Worm (Caenorhabditis elegans) whole organism, young adult: ENCODE data around the gene gcy-12.
A peak's percentile ranks its signal among the peaks of the same experiment; 100 is the strongest.

Experiments used
- B0019.2 ChIP-seq: fragments of 200-800 bp; sonication (Bioruptor generic); conservative IDR thresholded peaks from 2 replicates; pipeline ENCODE4 v1.3.6; 2022; ENCODE audit warnings: missing genetic modification reagents, missing genetic modification characterization, missing compliant biosample characterization
- B0035.1 ChIP-seq: sonication (generic microtip); optimal IDR thresholded peaks from 2 replicates; lab custom pipeline; 2016; ENCODE audit warnings: missing genetic modification characterization, mild to moderate bottlenecking, missing compliant biosample characterization, missing genotype, missing genetic modification reagents
- B0336.3 ChIP-seq: fragments of 200-800 bp; sonication (Bioruptor generic); IDR thresholded peaks from 2 replicates; pipeline ENCODE4 v1.3.6; 2022; ENCODE audit warnings: missing genetic modification characterization, missing compliant biosample characterization
- C17E4.6 ChIP-seq: fragments of 200-800 bp; sonication (Bioruptor generic); IDR thresholded peaks from 2 replicates; pipeline ENCODE4 v1.3.6; 2022; ENCODE audit warnings: missing genetic modification reagents, missing genetic modification characterization, missing compliant biosample characterization
- F22D6.2 ChIP-seq: sonication (generic microtip); optimal IDR thresholded peaks from 2 replicates; lab custom pipeline; 2016; ENCODE audit warnings: mild to moderate bottlenecking, missing genetic modification characterization, missing compliant biosample characterization
- F37B4.10 ChIP-seq: fragments of 200-800 bp; sonication (Bioruptor generic); IDR thresholded peaks from 2 replicates; pipeline ENCODE4 v1.3.6; 2022; ENCODE audit warnings: missing genetic modification characterization, missing compliant biosample characterization
- F39B2.1 ChIP-seq: fragments of 200-800 bp; sonication (Bioruptor generic); IDR thresholded peaks from 2 replicates; pipeline ENCODE4 v1.3.6; 2022; ENCODE audit warnings: missing genetic modification reagents, missing genetic modification characterization, missing compliant biosample characterization
- F55B11.4 ChIP-seq: sonication (generic microtip); optimal IDR thresholded peaks from 2 replicates; lab custom pipeline; 2016; ENCODE audit warnings: missing compliant biosample characterization, missing genetic modification characterization, borderline replicate concordance; ENCODE audit not compliant: insufficient read depth
- Y53G8AR.9 ChIP-seq: fragments of 200-800 bp; sonication (Bioruptor generic); conservative IDR thresholded peaks from 2 replicates; pipeline ENCODE4 v1.3.6; 2022; ENCODE audit warnings: missing genetic modification reagents, missing genetic modification characterization, missing compliant biosample characterization
- Y67H2A.10 ChIP-seq: fragments of 200-800 bp; sonication (Bioruptor generic); conservative IDR thresholded peaks from 2 replicates; pipeline ENCODE4 v1.3.6; 2022; ENCODE audit warnings: missing genetic modification reagents, missing genetic modification characterization, missing compliant biosample characterization
- Y79H2A.3 ChIP-seq: fragments of 200-800 bp; sonication (Bioruptor generic); conservative IDR thresholded peaks from 2 replicates; pipeline ENCODE4 v1.3.6; 2022; ENCODE audit warnings: missing genetic modification reagents, missing genetic modification characterization, missing compliant biosample characterization
- Y95B8A.8 ChIP-seq: fragments of 200-800 bp; sonication (Bioruptor generic); IDR thresholded peaks from 2 replicates; pipeline ENCODE4 v1.3.6; 2022; ENCODE audit warnings: missing genetic modification reagents, missing genetic modification characterization, missing compliant biosample characterization
- akir-1 ChIP-seq: fragments of 200-800 bp; sonication (Bioruptor generic); optimal IDR thresholded peaks from 2 replicates; lab custom pipeline; 2018; ENCODE audit warnings: mild to moderate bottlenecking, missing genetic modification characterization, moderate library complexity, missing compliant biosample characterization
- aptf-2 ChIP-seq: fragments of 200-800 bp; sonication (Bioruptor generic); conservative IDR thresholded peaks from 2 replicates; pipeline ENCODE4 v1.3.6; 2022; ENCODE audit warnings: missing genetic modification reagents, missing genetic modification characterization, missing compliant biosample characterization
- atf-7 ChIP-seq: sonication (generic microtip); optimal IDR thresholded peaks from 2 replicates; lab custom pipeline; 2017; ENCODE audit warnings: mild to moderate bottlenecking, missing genetic modification characterization, missing compliant biosample characterization
- bed-2 ChIP-seq: fragments of 200-800 bp; sonication (Bioruptor generic); IDR thresholded peaks from 2 replicates; pipeline ENCODE4 v1.3.6; 2022; ENCODE audit warnings: missing genetic modification reagents, missing genetic modification characterization, missing compliant biosample characterization
- ceh-27 ChIP-seq: fragments of 200-800 bp; sonication (Bioruptor generic); optimal IDR thresholded peaks from 2 replicates; lab custom pipeline; 2018; ENCODE audit warnings: mild to moderate bottlenecking, missing genetic modification characterization, moderate library complexity, missing compliant biosample characterization
- ceh-40 ChIP-seq: fragments of 200-800 bp; sonication (Bioruptor generic); IDR thresholded peaks from 2 replicates; pipeline ENCODE4 v1.3.6; 2022; ENCODE audit warnings: missing genetic modification characterization, missing compliant biosample characterization
- chd-7 ChIP-seq: sonication (generic microtip); optimal IDR thresholded peaks from 2 replicates; lab custom pipeline; 2016; ENCODE audit warnings: mild to moderate bottlenecking, missing genetic modification characterization, moderate library complexity, missing compliant biosample characterization
- dpff-1 ChIP-seq: sonication (generic microtip); optimal IDR thresholded peaks from 2 replicates; lab custom pipeline; 2017; ENCODE audit warnings: mild to moderate bottlenecking, missing genetic modification characterization, missing compliant biosample characterization
- dpl-1 ChIP-seq: fragments of 150-350 bp; optimal IDR thresholded peaks from 2 replicates; lab custom pipeline; 2014; ENCODE audit warnings: missing biosample characterization, missing genetic modification reagents, missing genetic modification characterization
- egl-18 ChIP-seq: fragments of 200-800 bp; sonication (Bioruptor generic); IDR thresholded peaks from 2 replicates; pipeline ENCODE4 v1.3.6; 2022; ENCODE audit warnings: missing genetic modification reagents, missing genetic modification characterization, missing compliant biosample characterization
- egl-44 ChIP-seq: fragments of 200-800 bp; sonication (Bioruptor generic); IDR thresholded peaks from 2 replicates; pipeline ENCODE4 v1.3.6; 2022; ENCODE audit warnings: missing genetic modification reagents, missing genetic modification characterization, missing compliant biosample characterization
- hlh-26 ChIP-seq: fragments of 200-800 bp; sonication (Bioruptor generic); conservative IDR thresholded peaks from 2 replicates; pipeline ENCODE4 v1.3.6; 2022; ENCODE audit warnings: missing genetic modification reagents, missing genetic modification characterization, missing compliant biosample characterization
- hmg-1.2 ChIP-seq: fragments of 200-800 bp; sonication (Bioruptor generic); IDR thresholded peaks from 2 replicates; pipeline ENCODE4 v1.3.6; 2022; ENCODE audit warnings: missing genetic modification reagents, missing genetic modification characterization, missing compliant biosample characterization
- lin-40 ChIP-seq: sonication (generic microtip); optimal IDR thresholded peaks from 2 replicates; lab custom pipeline; 2016; ENCODE audit warnings: missing genetic modification characterization, mild to moderate bottlenecking, missing compliant biosample characterization, missing genotype, missing genetic modification reagents
- lir-1 ChIP-seq: fragments of 200-800 bp; sonication (Bioruptor generic); conservative IDR thresholded peaks from 2 replicates; pipeline ENCODE4 v1.3.6; 2022; ENCODE audit warnings: missing genetic modification reagents, missing genetic modification characterization, missing compliant biosample characterization
- lsl-1 ChIP-seq: fragments of 200-800 bp; sonication (Bioruptor generic); optimal IDR thresholded peaks from 2 replicates; lab custom pipeline; 2018; ENCODE audit warnings: mild to moderate bottlenecking, missing genetic modification characterization, moderate library complexity, missing compliant biosample characterization
- madf-3 ChIP-seq: fragments of 200-800 bp; sonication (Bioruptor generic); IDR thresholded peaks from 2 replicates; pipeline ENCODE4 v1.3.6; 2022; ENCODE audit warnings: missing genetic modification reagents, missing genetic modification characterization, missing compliant biosample characterization
- mcd-1 ChIP-seq: fragments of 200-800 bp; sonication (Bioruptor generic); IDR thresholded peaks from 2 replicates; pipeline ENCODE4 v1.3.6; 2022; ENCODE audit warnings: missing genetic modification reagents, missing genetic modification characterization, missing compliant biosample characterization
- mxl-1 ChIP-seq: sonication (generic microtip); optimal IDR thresholded peaks from 2 replicates; lab custom pipeline; 2016; ENCODE audit warnings: missing genetic modification characterization, missing compliant biosample characterization
- nfya-2 ChIP-seq: fragments of 200-800 bp; sonication (Bioruptor generic); IDR thresholded peaks from 2 replicates; pipeline ENCODE4 v1.3.6; 2022; ENCODE audit warnings: missing genetic modification reagents, missing genetic modification characterization, missing compliant biosample characterization
- nhr-120 ChIP-seq: fragments of 200-800 bp; sonication (Bioruptor generic); IDR thresholded peaks from 2 replicates; pipeline ENCODE4 v1.3.6; 2022; ENCODE audit warnings: missing genetic modification characterization, missing compliant biosample characterization
- nhr-179 ChIP-seq: sonication (generic microtip); optimal IDR thresholded peaks from 2 replicates; lab custom pipeline; 2016; ENCODE audit warnings: mild to moderate bottlenecking, missing genetic modification characterization, missing compliant biosample characterization
- nhr-80 ChIP-seq: sonication (generic microtip); optimal IDR thresholded peaks from 2 replicates; lab custom pipeline; 2016; ENCODE audit warnings: missing genetic modification characterization, missing compliant biosample characterization
- pha-4 ChIP-seq: fragments of 150-350 bp; sonication (generic microtip); optimal IDR thresholded peaks from 2 replicates; lab custom pipeline; 2014; ENCODE audit warnings: missing biosample characterization, missing genetic modification reagents, missing genetic modification characterization
- repo-1 ChIP-seq: sonication (generic microtip); optimal IDR thresholded peaks from 2 replicates; lab custom pipeline; 2017; ENCODE audit warnings: mild to moderate bottlenecking, missing genetic modification characterization, missing compliant biosample characterization
- snpc-1.1 ChIP-seq: sonication (generic microtip); optimal IDR thresholded peaks from 2 replicates; lab custom pipeline; 2017; ENCODE audit warnings: missing genetic modification characterization, mild to moderate bottlenecking, missing compliant biosample characterization, antibody characterized with exemption, moderate library complexity, missing genotype, missing genetic modification reagents; ENCODE audit not compliant: insufficient read depth
- sptf-2 ChIP-seq: fragments of 200-800 bp; sonication (Bioruptor generic); optimal IDR thresholded peaks from 2 replicates; lab custom pipeline; 2018; ENCODE audit warnings: mild to moderate bottlenecking, missing genetic modification characterization, missing compliant biosample characterization
- tbp1 ChIP-seq: fragments of 200-800 bp; sonication (Bioruptor generic); optimal IDR thresholded peaks from 2 replicates; lab custom pipeline; 2018; ENCODE audit warnings: mild to moderate bottlenecking, missing genetic modification characterization, missing compliant biosample characterization
- tbx-9 ChIP-seq: sonication (generic microtip); optimal IDR thresholded peaks from 2 replicates; lab custom pipeline; 2016; ENCODE audit warnings: borderline replicate concordance, missing genetic modification characterization, inconsistent platforms, missing compliant biosample characterization
- unc-62 ChIP-seq: fragments of 150-350 bp; optimal IDR thresholded peaks from 2 replicates; lab custom pipeline; 2014; ENCODE audit warnings: missing biosample characterization, missing genetic modification reagents, missing genetic modification characterization
- ztf-18 ChIP-seq: sonication (generic microtip); optimal IDR thresholded peaks from 2 replicates; lab custom pipeline; 2016; ENCODE audit warnings: missing genotype, mild to moderate bottlenecking, missing genetic modification characterization, missing compliant biosample characterization
- ztf-22 ChIP-seq: fragments of 200-800 bp; sonication (Bioruptor generic); optimal IDR thresholded peaks from 2 replicates; lab custom pipeline; 2018; ENCODE audit warnings: mild to moderate bottlenecking, missing genetic modification characterization, moderate library complexity, missing compliant biosample characterization
- ztf-28 ChIP-seq: fragments of 200-800 bp; sonication (Bioruptor generic); IDR thresholded peaks from 2 replicates; pipeline ENCODE4 v1.3.6; 2022; ENCODE audit warnings: missing genetic modification reagents, missing genetic modification characterization, missing compliant biosample characterization

gcy-12 gene

DNA sequence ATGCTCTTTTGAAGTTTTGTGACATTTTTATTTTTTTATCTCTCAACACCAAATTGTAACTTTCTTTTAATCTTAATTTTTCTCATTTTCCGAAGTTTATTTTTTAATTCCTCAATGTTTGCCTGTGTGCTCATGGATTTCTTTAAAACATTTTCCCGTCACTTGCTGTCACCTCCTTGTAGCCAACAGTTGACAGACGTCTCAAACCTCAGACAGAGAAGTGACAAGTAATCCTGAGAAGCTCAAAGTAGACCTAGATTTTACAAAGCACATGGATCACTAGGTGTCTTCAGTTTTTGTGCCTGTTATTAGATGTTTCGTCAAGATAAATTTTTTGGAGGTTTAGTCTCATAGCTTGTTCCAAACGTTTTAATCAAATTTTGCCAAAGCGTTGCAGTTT is 2.1 kb upstream of the gcy-12 start:
- no peak for TF ChIP-seq nhr-179 (tag; lab: Kevin White, UChicago)
- TF ChIP-seq F55B11.4, result no peak
- TF ChIP-seq, all 124 proteins: peak for 0

ce11 chrII:5310795-5311194 is 1.1 kb upstream of the gcy-12 start:
- TF ChIP-seq Y79H2A.3 (GFP tag; lab: Robert Waterston, UW) (no peak), chd-7 (tag; lab: Kevin White, UChicago) (no peak), unc-62 (no peak), F39B2.1 (GFP tag; lab: Robert Waterston, UW) (no peak)
- TF ChIP-seq, all 124 proteins: peak for 0

- TF ChIP-seq lin-40 (tag; lab: Kevin White, UChicago) (peak; percentile 32), dpff-1 (tag; lab: Kevin White, UChicago) (no peak), Y67H2A.10 (no peak), ztf-18 (tag; lab: Kevin White, UChicago) (no peak), ceh-40 (GFP tag; lab: Robert Waterston, UW) (no peak), ceh-27 (GFP tag; lab: Kevin White, UChicago) (no peak), chd-7 (tag; lab: Kevin White, UChicago) (no peak), pha-4 (tag; lab: Kevin White, UChicago) (peak; percentile 69), B0019.2 (GFP tag; lab: Robert Waterston, UW) (no peak), tbp1 (no peak), F37B4.10 (GFP tag; lab: Robert Waterston, UW) (no peak), atf-7 (peak; percentile 7), madf-3 (GFP tag; lab: Robert Waterston, UW) (no peak), nfya-2 (GFP tag; lab: Robert Waterston, UW) (no peak), nhr-80 (tag; lab: Kevin White, UChicago) (peak; percentile 79), mcd-1 (GFP tag; lab: Robert Waterston, UW) (no peak), repo-1 (tag; lab: Kevin White, UChicago) (no peak), dpl-1 (no peak), akir-1 (no peak), egl-18 (GFP tag; lab: Robert Waterston, UW) (no peak), ztf-22 (no peak), sptf-2 (no peak), F22D6.2 (tag; lab: Kevin White, UChicago) (no peak), nhr-120 (GFP tag; lab: Robert Waterston, UW) (no peak), ztf-28 (GFP tag; lab: Robert Waterston, UW) (no peak), hmg-1.2 (peak; percentile 58; the same call in 1 of the 2 replicates), B0035.1 (tag; lab: Kevin White, UChicago) (no peak), B0336.3 (GFP tag; lab: Robert Waterston, UW) (0 out of 2 replicates have a peak, but pooled peaks have one; percentile 14), lsl-1 (GFP tag; lab: Kevin White, UChicago) (no peak), snpc-1.1 (tag; lab: Kevin White, UChicago) (no peak), Y53G8AR.9 (GFP tag; lab: Robert Waterston, UW) (no peak), hlh-26 (no peak), egl-44 (GFP tag; lab: Robert Waterston, UW) (no peak), Y95B8A.8 (GFP tag; lab: Robert Waterston, UW) (no peak), lir-1 (GFP tag; lab: Robert Waterston, UW) (no peak), tbx-9 (tag; lab: Kevin White, UChicago) (no peak), aptf-2 (GFP tag; lab: Robert Waterston, UW) (no peak), mxl-1 (tag; lab: Kevin White, UChicago) (no peak), bed-2 (GFP tag; lab: Robert Waterston, UW) (no peak), C17E4.6 (GFP tag; lab: Robert Waterston, UW) (no peak)
Measured at ce11 chrII:5320205-5320951, 8.5 kb downstream of the gcy-12 start.
